Worm (Caenorhabditis elegans) whole organism, young adult: Measurements from ENCODE around the gene F55A11.8.

ENCODE experiments used
- B0019.2 ChIP-seq: fragments of 200-800 bp; sonication (Bioruptor generic); conservative IDR thresholded peaks from 2 replicates; pipeline ENCODE4 v1.3.6; 2022; ENCODE audit warnings: missing genetic modification reagents, missing genetic modification characterization, missing compliant biosample characterization
- ZK185.1 ChIP-seq: sonication (generic microtip); optimal IDR thresholded peaks from 2 replicates; lab custom pipeline; 2016; ENCODE audit warnings: mild to moderate bottlenecking, missing genetic modification characterization, missing compliant biosample characterization; ENCODE audit not compliant: poor library complexity, severe bottlenecking
- ama-1 ChIP-seq, 3 experiments: fragments of 150-350 bp in 1 of 3; sonication (generic microtip) in 2 of 3; optimal IDR thresholded peaks; 2 replicates each; lab custom pipeline; 2014 to 2018; ENCODE audit warnings: missing biosample characterization in 2 of 3, missing genetic modification characterization in 2 of 3, missing genetic modification reagents in 2 of 3
- aptf-2 ChIP-seq: fragments of 200-800 bp; sonication (Bioruptor generic); conservative IDR thresholded peaks from 2 replicates; pipeline ENCODE4 v1.3.6; 2022; ENCODE audit warnings: missing genetic modification reagents, missing genetic modification characterization, missing compliant biosample characterization
- athp-1 ChIP-seq: sonication (generic microtip); optimal IDR thresholded peaks from 2 replicates; lab custom pipeline; 2017; ENCODE audit warnings: mild to moderate bottlenecking, missing genetic modification characterization, missing compliant biosample characterization
- cebp-1 ChIP-seq, 2 experiments: fragments of 200-800 bp in 1 of 2; sonication (Bioruptor generic) in 1 of 2; sonication (generic microtip) in 1 of 2; IDR thresholded peaks in 1 of 2; optimal IDR thresholded peaks in 1 of 2; 2 replicates each; pipeline versions ENCODE4 v1.3.6 to Lab custom; 2017 to 2022; ENCODE audit warnings: missing compliant biosample characterization in 2 of 2, missing genetic modification characterization in 2 of 2, mild to moderate bottlenecking in 1 of 2, missing genetic modification reagents in 1 of 2, moderate library complexity in 1 of 2
- ceh-58 ChIP-seq: fragments of 200-800 bp; sonication (Bioruptor generic); IDR thresholded peaks from 2 replicates; pipeline ENCODE4 v1.3.6; 2022; ENCODE audit warnings: missing genetic modification characterization, missing compliant biosample characterization
- ceh-79 ChIP-seq: sonication (generic microtip); optimal IDR thresholded peaks from 2 replicates; lab custom pipeline; 2017; ENCODE audit warnings: mild to moderate bottlenecking, missing genetic modification characterization, missing compliant biosample characterization
- dox-1 ChIP-seq: fragments of 200-800 bp; sonication (Bioruptor generic); IDR thresholded peaks from 2 replicates; pipeline ENCODE4 v1.3.6; 2022; ENCODE audit warnings: missing genetic modification reagents, missing genetic modification characterization, missing compliant biosample characterization
- efl-1 ChIP-seq: fragments of 150-350 bp; optimal IDR thresholded peaks from 2 replicates; lab custom pipeline; 2014; ENCODE audit warnings: missing biosample characterization, missing genetic modification reagents, missing genetic modification characterization
- nhr-120 ChIP-seq: fragments of 200-800 bp; sonication (Bioruptor generic); IDR thresholded peaks from 2 replicates; pipeline ENCODE4 v1.3.6; 2022; ENCODE audit warnings: missing genetic modification characterization, missing compliant biosample characterization
- rpc-1 ChIP-seq, 2 experiments: fragments of 150-350 bp in 1 of 2; sonication (generic microtip) in 1 of 2; optimal IDR thresholded peaks; 2 replicates each; lab custom pipeline; 2014 to 2018; ENCODE audit warnings: missing biosample characterization in 1 of 2, missing genetic modification characterization in 1 of 2, missing genetic modification reagents in 1 of 2, missing genotype in 1 of 2
- snpc-4 ChIP-seq, 5 experiments: fragments of 150-350 bp in 1 of 5; sonication (generic microtip) in 4 of 5; optimal IDR thresholded peaks; 2 replicates each; lab custom pipeline; 2014 to 2018; ENCODE audit warnings: missing genetic modification characterization in 5 of 5, missing biosample characterization in 3 of 5, antibody characterized with exemption in 2 of 5, mild to moderate bottlenecking in 2 of 5, missing compliant biosample characterization in 2 of 5, missing genotype in 2 of 5, moderate library complexity in 2 of 5, missing genetic modification reagents in 1 of 5
- sptf-2 ChIP-seq: fragments of 200-800 bp; sonication (Bioruptor generic); optimal IDR thresholded peaks from 2 replicates; lab custom pipeline; 2018; ENCODE audit warnings: mild to moderate bottlenecking, missing genetic modification characterization, missing compliant biosample characterization

DNA sequence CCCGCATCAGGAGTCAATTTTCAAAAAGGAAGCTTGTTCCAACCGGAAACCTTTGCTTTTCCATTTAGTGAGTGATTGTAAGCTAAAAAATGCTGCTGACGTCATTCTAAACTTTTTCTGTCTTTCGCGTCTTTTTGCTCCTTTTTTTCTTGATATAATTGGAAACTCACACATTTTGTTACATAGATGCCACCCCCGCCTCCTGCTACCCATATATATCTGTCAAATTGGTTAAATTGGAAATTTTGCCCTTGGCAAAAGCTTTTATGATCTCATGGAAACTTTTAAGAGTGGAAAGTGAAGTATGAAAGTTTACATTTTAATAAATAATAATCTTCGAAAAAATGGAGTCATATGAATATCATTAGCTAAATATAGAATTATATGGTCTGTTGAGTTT lies 21.9 kb downstream of the F55A11.8 start:
- TF ChIP-seq ama-1 (optimal IDR thresholded peaks at IDR 0.05; lab: Kevin White, UChicago) (no peak), ama-1 (GFP tag; optimal IDR thresholded peaks at IDR 0.05; lab: Kevin White, UChicago) (no peak), snpc-4 (GFP tag; optimal IDR thresholded peaks at IDR 0.05; lab: Kevin White, UChicago) (no peak), snpc-4 (tag; optimal IDR thresholded peaks at IDR 0.05; lab: Kevin White, UChicago) (no peak), efl-1 (GFP tag; lab: Kevin White, UChicago) (no peak), aptf-2 (GFP tag; lab: Robert Waterston, UW) (no peak), nhr-120 (GFP tag; lab: Robert Waterston, UW) (no peak), ceh-79 (no peak), sptf-2 (GFP tag; lab: Kevin White, UChicago) (no peak), rpc-1 (optimal IDR thresholded peaks at IDR 0.05; lab: Kevin White, UChicago) (no peak), rpc-1 (tag; optimal IDR thresholded peaks at IDR 0.05; lab: Kevin White, UChicago) (no peak), ceh-58 (GFP tag; lab: Robert Waterston, UW) (no peak), B0019.2 (GFP tag; lab: Robert Waterston, UW) (no peak), athp-1 (tag; lab: Kevin White, UChicago) (no peak), cebp-1 (GFP tag; IDR thresholded peaks at IDR 0.05; lab: Robert Waterston, UW) (no peak), cebp-1 (tag; optimal IDR thresholded peaks at IDR 0.05; lab: Kevin White, UChicago) (no peak), ZK185.1 (tag; lab: Kevin White, UChicago) (no peak), dox-1 (GFP tag; lab: Robert Waterston, UW) (no peak)
